Fruit fly (Drosophila melanogaster) whole organism, wandering third instar larva: ENCODE results near the gene CG4291.
A peak's percentile ranks its signal among the peaks of the same experiment; 100 is the strongest.

Experiments
- CG32264 ChIP-seq: fragments of 200-800 bp; sonication (Bioruptor generic); optimal IDR thresholded peaks from 2 replicates; lab custom pipeline; 2016; ENCODE audit warnings: missing biosample characterization, missing genetic modification characterization
- CG9705 ChIP-seq: fragments of 200-800 bp; sonication (Bioruptor generic); optimal IDR thresholded peaks from 2 replicates; lab custom pipeline; 2018; ENCODE audit warnings: missing biosample characterization, mild to moderate bottlenecking, missing genetic modification characterization
- Dfd ChIP-seq: fragments of >200 bp; optimal IDR thresholded peaks from 2 replicates; lab custom pipeline; 2017; ENCODE audit warnings: missing biosample characterization, missing genetic modification characterization
- Dif ChIP-seq: fragments of 200-275, 200-300 bp; sonication (Bioruptor generic); optimal IDR thresholded peaks from 2 replicates; lab custom pipeline; 2018; ENCODE audit warnings: missing biosample characterization, missing genetic modification characterization; ENCODE audit not compliant: partially characterized antibody
- GATAd ChIP-seq: sonication (Bioruptor generic); optimal IDR thresholded peaks from 2 replicates; lab custom pipeline; 2016; ENCODE audit warnings: missing biosample characterization, missing genetic modification characterization
- HLH106 ChIP-seq: fragments of 200-800 bp; optimal IDR thresholded peaks from 3 replicates; lab custom pipeline; 2019; ENCODE audit warnings: missing biosample characterization, mild to moderate bottlenecking, missing genetic modification characterization, moderate library complexity
- Hnf4 ChIP-seq: fragments of 200-800 bp; sonication (Bioruptor generic); optimal IDR thresholded peaks from 2 replicates; lab custom pipeline; 2016; ENCODE audit warnings: missing biosample characterization, mild to moderate bottlenecking, missing genetic modification characterization
- Hr83 ChIP-seq: fragments of 200-300 bp; sonication (Bioruptor generic); optimal IDR thresholded peaks from 2 replicates; lab custom pipeline; 2016; ENCODE audit warnings: missing biosample characterization, mild to moderate bottlenecking, missing genetic modification characterization, moderate library complexity; ENCODE audit not compliant: poor library complexity, severe bottlenecking
- Jra ChIP-seq: sonication (Bioruptor generic); optimal IDR thresholded peaks from 2 replicates; lab custom pipeline; 2016; ENCODE audit warnings: missing biosample characterization, missing genetic modification characterization
- Mio ChIP-seq: sonication (Bioruptor generic); optimal IDR thresholded peaks from 2 replicates; lab custom pipeline; 2016; ENCODE audit warnings: missing biosample characterization, missing genetic modification characterization
- Myc ChIP-seq: fragments of >200 bp; optimal IDR thresholded peaks from 2 replicates; lab custom pipeline; 2017
- N ChIP-seq: fragments of >200 bp; optimal IDR thresholded peaks from 2 replicates; lab custom pipeline; 2018; ENCODE audit warnings: missing biosample characterization, missing external identifiers, missing genetic modification characterization
- OdsH ChIP-seq: fragments of 200-800 bp; sonication (Bioruptor generic); optimal IDR thresholded peaks from 2 replicates; lab custom pipeline; 2016; ENCODE audit warnings: missing biosample characterization, mild to moderate bottlenecking, missing genetic modification characterization
- Rel ChIP-seq, 2 experiments: fragments of 200-800 bp; sonication (Bioruptor generic) in 1 of 2; optimal IDR thresholded peaks; 2 replicates in 1 of 2; 3 replicates in 1 of 2; lab custom pipeline; 2016 to 2019; ENCODE audit warnings: mild to moderate bottlenecking in 2 of 2, missing biosample characterization in 2 of 2, missing genetic modification characterization in 2 of 2, moderate library complexity in 1 of 2
- Sp1 ChIP-seq: fragments of 200-800 bp; sonication (Bioruptor generic); optimal IDR thresholded peaks from 3 replicates; lab custom pipeline; 2019; ENCODE audit warnings: missing biosample characterization, mild to moderate bottlenecking, missing genetic modification characterization, moderate library complexity
- Vsx2 ChIP-seq: fragments of 200-300, 225-300 bp; sonication (Bioruptor generic); optimal IDR thresholded peaks from 2 replicates; lab custom pipeline; 2018; ENCODE audit warnings: missing biosample characterization, missing genetic modification characterization; ENCODE audit not compliant: partially characterized antibody
- br ChIP-seq: fragments of 200-800 bp; sonication (Bioruptor generic); optimal IDR thresholded peaks from 2 replicates; lab custom pipeline; 2016; ENCODE audit warnings: missing biosample characterization, missing genetic modification characterization
- brk ChIP-seq: fragments of 200-800 bp; sonication (Bioruptor generic); optimal IDR thresholded peaks from 2 replicates; lab custom pipeline; 2016; ENCODE audit warnings: missing biosample characterization, mild to moderate bottlenecking, missing genetic modification characterization
- dl ChIP-seq, 2 experiments: fragments of 175-275, 200-275 bp in 1 of 2; fragments of 200-275 bp in 1 of 2; sonication (Bioruptor generic); optimal IDR thresholded peaks; lab custom pipeline; 2018; ENCODE audit warnings: mild to moderate bottlenecking in 2 of 2, missing biosample characterization in 2 of 2, missing genetic modification characterization in 2 of 2, moderate library complexity in 2 of 2; ENCODE audit not compliant: partially characterized antibody in 2 of 2, insufficient read depth in 1 of 2
- dmrt93B ChIP-seq: fragments of 200-800 bp; sonication (Bioruptor generic); optimal IDR thresholded peaks from 2 replicates; lab custom pipeline; 2018; ENCODE audit warnings: missing biosample characterization, mild to moderate bottlenecking, missing genetic modification characterization
- dsf ChIP-seq: sonication (Bioruptor generic); optimal IDR thresholded peaks from 2 replicates; lab custom pipeline; 2016; ENCODE audit warnings: missing biosample characterization, missing genetic modification characterization, borderline replicate concordance
- ey ChIP-seq: fragments of 200-800 bp; sonication (Bioruptor generic); optimal IDR thresholded peaks from 2 replicates; lab custom pipeline; 2016; ENCODE audit warnings: missing biosample characterization, missing genetic modification characterization
- foxo ChIP-seq, 2 experiments: fragments of 200-800 bp; sonication (Bioruptor generic); optimal IDR thresholded peaks; 2 replicates in 1 of 2; 3 replicates in 1 of 2; lab custom pipeline; 2016 to 2017; ENCODE audit warnings: missing biosample characterization in 2 of 2, missing genetic modification characterization in 2 of 2
- fru ChIP-seq: fragments of 200-800 bp; sonication (Bioruptor generic); optimal IDR thresholded peaks from 3 replicates; lab custom pipeline; 2016; ENCODE audit warnings: missing biosample characterization, mild to moderate bottlenecking, missing genetic modification characterization
- h ChIP-seq: fragments of 200-800 bp; sonication (Bioruptor generic); optimal IDR thresholded peaks from 3 replicates; lab custom pipeline; 2016; ENCODE audit warnings: missing biosample characterization, mild to moderate bottlenecking, missing genetic modification characterization
- jim ChIP-seq: fragments of 175-275, 200-325 bp; sonication (Bioruptor generic); optimal IDR thresholded peaks from 2 replicates; lab custom pipeline; 2016; ENCODE audit warnings: missing biosample characterization, mild to moderate bottlenecking, missing genetic modification characterization
- lola ChIP-seq: fragments of >200 bp; optimal IDR thresholded peaks from 2 replicates; lab custom pipeline; 2017; ENCODE audit warnings: missing biosample characterization, missing genetic modification characterization
- pan ChIP-seq: fragments of >200 bp; optimal IDR thresholded peaks from 2 replicates; lab custom pipeline; 2017
- psq ChIP-seq: fragments of 200-800 bp; sonication (Bioruptor generic); optimal IDR thresholded peaks from 3 replicates; lab custom pipeline; 2017; ENCODE audit warnings: missing biosample characterization, mild to moderate bottlenecking, missing genetic modification characterization, moderate library complexity
- rgr ChIP-seq: fragments of 200-800 bp; sonication (Bioruptor generic); optimal IDR thresholded peaks from 3 replicates; lab custom pipeline; 2016; ENCODE audit warnings: missing biosample characterization, mild to moderate bottlenecking, missing genetic modification characterization
- sage ChIP-seq: fragments of 200-800 bp; sonication (Bioruptor generic); optimal IDR thresholded peaks from 2 replicates; lab custom pipeline; 2016; ENCODE audit warnings: missing biosample characterization, mild to moderate bottlenecking, missing genetic modification characterization
- sv ChIP-seq: fragments of 200-800 bp; sonication (Bioruptor generic); optimal IDR thresholded peaks from 3 replicates; lab custom pipeline; 2016; ENCODE audit warnings: missing biosample characterization, missing genetic modification characterization
- tai ChIP-seq: sonication (Bioruptor generic); optimal IDR thresholded peaks from 2 replicates; lab custom pipeline; 2016; ENCODE audit warnings: missing biosample characterization, missing genetic modification characterization
- woc ChIP-seq: sonication (Bioruptor generic); optimal IDR thresholded peaks from 2 replicates; lab custom pipeline; 2016; ENCODE audit warnings: missing biosample characterization, mild to moderate bottlenecking, missing genetic modification characterization

CG4291 gene

DNA sequence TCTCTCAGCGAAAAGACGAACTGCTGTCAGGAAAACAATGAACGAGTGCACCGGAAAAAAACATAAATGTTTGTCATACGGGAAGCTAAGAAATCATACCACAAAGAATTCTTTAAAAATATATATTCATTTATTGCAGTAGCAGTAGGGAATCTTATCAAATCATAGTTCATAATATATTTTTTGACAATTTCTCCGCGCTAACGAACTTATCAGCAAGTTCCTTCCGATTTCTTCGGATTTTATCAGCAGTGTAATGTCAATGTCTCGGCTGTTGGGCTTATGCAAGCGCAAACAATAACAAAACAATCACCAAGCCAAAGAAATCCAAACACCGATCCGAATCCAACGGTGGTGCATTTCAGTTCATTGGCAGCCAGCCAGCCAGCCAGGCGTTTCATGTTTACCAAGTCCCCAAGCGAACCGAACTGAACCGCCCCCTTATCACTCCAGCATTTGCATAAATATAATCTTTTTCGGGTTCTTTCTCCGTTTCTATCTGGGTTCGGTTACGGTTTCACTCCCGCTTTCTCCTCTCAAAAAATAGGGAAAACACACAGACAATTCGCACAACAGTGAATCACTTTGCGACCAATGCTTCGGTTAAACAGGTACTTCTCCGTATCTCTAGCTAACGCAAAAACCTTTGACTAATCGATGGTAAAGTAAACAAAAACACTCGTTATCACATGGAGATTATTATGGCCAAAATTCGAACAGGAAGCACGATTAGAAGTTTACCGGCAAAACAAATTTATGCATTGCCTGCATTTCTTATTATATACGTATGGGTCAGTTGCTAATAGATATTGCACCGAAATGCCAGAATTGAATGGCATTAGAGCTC is 24.8 kb downstream of the CG4291 start:
- no peak for TF ChIP-seq Rel (GFP tag; optimal IDR thresholded peaks at IDR 0.05; lab: Kevin White, UChicago)
- TF ChIP-seq Rel (tag; optimal IDR thresholded peaks at IDR 0.05; lab: Kevin White, UChicago) = peak; percentile 99
- TF ChIP-seq CG32264 = no peak
- no peak for TF ChIP-seq dmrt93B
- TF ChIP-seq lola (GFP tag; lab: Kevin White, UChicago) = no peak
- peak in 1 of 2 experiments; percentile 18 for TF ChIP-seq foxo (GFP tag; optimal IDR thresholded peaks at IDR 0.05; lab: Kevin White, UChicago)
- TF ChIP-seq CG9705 (GFP tag; lab: Kevin White, UChicago) = no peak
- no peak for TF ChIP-seq sv (GFP tag; lab: Kevin White, UChicago)
- peak; percentile 28 for TF ChIP-seq br (GFP tag; lab: Kevin White, UChicago)
- peak; percentile 5 for TF ChIP-seq Sp1 (GFP tag; lab: Kevin White, UChicago)
- TF ChIP-seq fru = no peak
- TF ChIP-seq sage (GFP tag; lab: Kevin White, UChicago) = no peak
- peak; percentile 26 for TF ChIP-seq OdsH (GFP tag; lab: Kevin White, UChicago)
- peak; percentile 17 for TF ChIP-seq Dif (GFP tag; lab: Kevin White, UChicago)
- TF ChIP-seq pan (lab: Kevin White, UChicago) = no peak
- no peak for TF ChIP-seq Myc (lab: Kevin White, UChicago)
- no peak for TF ChIP-seq Hr83 (GFP tag; lab: Kevin White, UChicago)
- no peak for TF ChIP-seq Dfd (GFP tag; lab: Kevin White, UChicago)
- no peak for TF ChIP-seq Vsx2 (GFP tag; lab: Kevin White, UChicago)
- TF ChIP-seq h = peak; percentile 24
- no peak for TF ChIP-seq woc (GFP tag; lab: Kevin White, UChicago)
- TF ChIP-seq Hnf4 (GFP tag; lab: Kevin White, UChicago) = peak; percentile 17
- TF ChIP-seq N (GFP tag; lab: Kevin White, UChicago) = no peak
- no peak for TF ChIP-seq dl (GFP tag; optimal IDR thresholded peaks at IDR 0.05; lab: Kevin White, UChicago; ENCODE audit: insufficient read depth in 1 of 2, partially characterized antibody in 2 of 2)
- TF ChIP-seq rgr (GFP tag; lab: Kevin White, UChicago) = no peak
- peak; percentile 18 for TF ChIP-seq psq (GFP tag; lab: Kevin White, UChicago)
- no peak for TF ChIP-seq tai (GFP tag; lab: Kevin White, UChicago)
- no peak for TF ChIP-seq brk (GFP tag; lab: Kevin White, UChicago)
- TF ChIP-seq HLH106 = no peak
- no peak for TF ChIP-seq dsf (GFP tag; lab: Kevin White, UChicago)

DNA sequence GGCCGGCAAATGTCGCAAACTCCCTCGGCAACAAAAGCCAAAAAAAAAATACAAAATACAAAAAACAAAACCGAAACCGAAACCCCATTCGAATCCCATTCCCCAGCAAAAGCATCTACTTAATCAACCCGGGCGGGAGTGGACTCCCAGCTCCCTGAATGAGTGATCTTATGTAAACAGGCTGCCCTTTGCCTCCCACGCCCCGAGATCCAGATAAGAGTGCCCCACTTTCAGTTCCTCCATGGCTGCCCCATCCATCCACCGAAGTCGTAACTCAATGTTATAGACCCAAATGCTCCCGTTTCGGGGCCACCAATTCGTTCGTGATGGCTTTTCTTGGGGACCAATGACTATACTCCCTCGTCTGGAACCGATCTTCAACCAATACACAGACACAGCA is 25.5 kb downstream of the CG4291 start:
- TF ChIP-seq sv (GFP tag; lab: Kevin White, UChicago) (no peak), lola (GFP tag; lab: Kevin White, UChicago) (no peak), OdsH (GFP tag; lab: Kevin White, UChicago) (no peak), Mio (GFP tag; lab: Kevin White, UChicago) (no peak), Dfd (GFP tag; lab: Kevin White, UChicago) (no peak)
- TF ChIP-seq, all 38 proteins: peak for 0

DNA sequence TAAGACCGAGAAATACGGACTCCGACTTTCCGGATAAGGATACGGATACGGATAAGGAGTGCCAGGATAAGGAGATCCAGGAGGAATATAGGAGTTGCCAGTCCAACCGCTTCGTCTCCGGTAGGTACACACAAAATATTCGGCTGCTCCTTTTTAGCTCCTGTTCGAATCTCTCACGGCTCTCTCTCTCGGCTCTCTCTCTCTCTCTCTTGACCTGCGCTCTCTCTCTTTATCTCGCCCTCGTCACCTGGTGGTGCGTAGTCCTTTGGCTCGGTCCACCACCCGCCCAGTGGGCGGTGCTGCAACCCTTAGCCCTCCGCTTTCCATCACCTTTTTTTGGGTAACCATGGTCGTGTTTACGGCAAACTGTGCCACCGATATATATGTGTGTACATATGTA is 26.1 kb downstream of the CG4291 start:
- TF ChIP-seq Dif (GFP tag; lab: Kevin White, UChicago) (peak; percentile 84), CG9705 (GFP tag; lab: Kevin White, UChicago) (no peak), jim (no peak), HLH106 (no peak), Dfd (GFP tag; lab: Kevin White, UChicago) (no peak), Mio (GFP tag; lab: Kevin White, UChicago) (no peak), sv (GFP tag; lab: Kevin White, UChicago) (no peak), dl (GFP tag; optimal IDR thresholded peaks at IDR 0.05; lab: Kevin White, UChicago; ENCODE audit: insufficient read depth in 1 of 2, partially characterized antibody in 2 of 2) (peak; percentile 85 to 90), Jra (GFP tag; lab: Kevin White, UChicago) (no peak), tai (GFP tag; lab: Kevin White, UChicago) (no peak), ey (GFP tag; lab: Kevin White, UChicago) (no peak), dsf (GFP tag; lab: Kevin White, UChicago) (no peak), woc (GFP tag; lab: Kevin White, UChicago) (no peak), lola (GFP tag; lab: Kevin White, UChicago) (no peak), Hr83 (GFP tag; lab: Kevin White, UChicago) (no peak), GATAd (no peak), sage (GFP tag; lab: Kevin White, UChicago) (no peak)
